Fruit fly (Drosophila melanogaster) whole organism, wandering third instar larva: ENCODE results near the gene CG5078.

ENCODE experiments used
- Abd-B ChIP-seq: fragments of >200 bp; optimal IDR thresholded peaks from 2 replicates; lab custom pipeline; 2017; ENCODE audit warnings: missing biosample characterization, missing genetic modification characterization
- CG32264 ChIP-seq: fragments of 200-800 bp; sonication (Bioruptor generic); optimal IDR thresholded peaks from 2 replicates; lab custom pipeline; 2016; ENCODE audit warnings: missing biosample characterization, missing genetic modification characterization
- CG9705 ChIP-seq: fragments of 200-800 bp; sonication (Bioruptor generic); optimal IDR thresholded peaks from 2 replicates; lab custom pipeline; 2018; ENCODE audit warnings: missing biosample characterization, mild to moderate bottlenecking, missing genetic modification characterization
- CrebA ChIP-seq: fragments of 200-800 bp; sonication (Bioruptor generic); optimal IDR thresholded peaks from 2 replicates; lab custom pipeline; 2016; ENCODE audit warnings: missing biosample characterization, mild to moderate bottlenecking, missing genetic modification characterization, borderline replicate concordance
- Dfd ChIP-seq: fragments of >200 bp; optimal IDR thresholded peaks from 2 replicates; lab custom pipeline; 2017; ENCODE audit warnings: missing biosample characterization, missing genetic modification characterization
- Dif ChIP-seq: fragments of 200-275, 200-300 bp; sonication (Bioruptor generic); optimal IDR thresholded peaks from 2 replicates; lab custom pipeline; 2018; ENCODE audit warnings: missing biosample characterization, missing genetic modification characterization; ENCODE audit not compliant: partially characterized antibody
- GATAd ChIP-seq: sonication (Bioruptor generic); optimal IDR thresholded peaks from 2 replicates; lab custom pipeline; 2016; ENCODE audit warnings: missing biosample characterization, missing genetic modification characterization
- HLH106 ChIP-seq: fragments of 200-800 bp; optimal IDR thresholded peaks from 3 replicates; lab custom pipeline; 2019; ENCODE audit warnings: missing biosample characterization, mild to moderate bottlenecking, missing genetic modification characterization, moderate library complexity
- Hnf4 ChIP-seq: fragments of 200-800 bp; sonication (Bioruptor generic); optimal IDR thresholded peaks from 2 replicates; lab custom pipeline; 2016; ENCODE audit warnings: missing biosample characterization, mild to moderate bottlenecking, missing genetic modification characterization
- Hr78 ChIP-seq: fragments of >200 bp; optimal IDR thresholded peaks from 2 replicates; lab custom pipeline; 2017; ENCODE audit warnings: missing biosample characterization, missing genetic modification characterization
- Hr83 ChIP-seq: fragments of 200-300 bp; sonication (Bioruptor generic); optimal IDR thresholded peaks from 2 replicates; lab custom pipeline; 2016; ENCODE audit warnings: missing biosample characterization, mild to moderate bottlenecking, missing genetic modification characterization, moderate library complexity; ENCODE audit not compliant: poor library complexity, severe bottlenecking
- Jra ChIP-seq: sonication (Bioruptor generic); optimal IDR thresholded peaks from 2 replicates; lab custom pipeline; 2016; ENCODE audit warnings: missing biosample characterization, missing genetic modification characterization
- Mio ChIP-seq: sonication (Bioruptor generic); optimal IDR thresholded peaks from 2 replicates; lab custom pipeline; 2016; ENCODE audit warnings: missing biosample characterization, missing genetic modification characterization
- Myc ChIP-seq: fragments of >200 bp; optimal IDR thresholded peaks from 2 replicates; lab custom pipeline; 2017
- N ChIP-seq: fragments of >200 bp; optimal IDR thresholded peaks from 2 replicates; lab custom pipeline; 2018; ENCODE audit warnings: missing biosample characterization, missing external identifiers, missing genetic modification characterization
- OdsH ChIP-seq: fragments of 200-800 bp; sonication (Bioruptor generic); optimal IDR thresholded peaks from 2 replicates; lab custom pipeline; 2016; ENCODE audit warnings: missing biosample characterization, mild to moderate bottlenecking, missing genetic modification characterization
- Rel ChIP-seq, 2 experiments: fragments of 200-800 bp; sonication (Bioruptor generic) in 1 of 2; optimal IDR thresholded peaks; 2 replicates in 1 of 2; 3 replicates in 1 of 2; lab custom pipeline; 2016 to 2019; ENCODE audit warnings: mild to moderate bottlenecking in 2 of 2, missing biosample characterization in 2 of 2, missing genetic modification characterization in 2 of 2, moderate library complexity in 1 of 2
- Sp1 ChIP-seq: fragments of 200-800 bp; sonication (Bioruptor generic); optimal IDR thresholded peaks from 3 replicates; lab custom pipeline; 2019; ENCODE audit warnings: missing biosample characterization, mild to moderate bottlenecking, missing genetic modification characterization, moderate library complexity
- Vsx2 ChIP-seq: fragments of 200-300, 225-300 bp; sonication (Bioruptor generic); optimal IDR thresholded peaks from 2 replicates; lab custom pipeline; 2018; ENCODE audit warnings: missing biosample characterization, missing genetic modification characterization; ENCODE audit not compliant: partially characterized antibody
- br ChIP-seq: fragments of 200-800 bp; sonication (Bioruptor generic); optimal IDR thresholded peaks from 2 replicates; lab custom pipeline; 2016; ENCODE audit warnings: missing biosample characterization, missing genetic modification characterization
- brk ChIP-seq: fragments of 200-800 bp; sonication (Bioruptor generic); optimal IDR thresholded peaks from 2 replicates; lab custom pipeline; 2016; ENCODE audit warnings: missing biosample characterization, mild to moderate bottlenecking, missing genetic modification characterization
- dl ChIP-seq, 2 experiments: fragments of 175-275, 200-275 bp in 1 of 2; fragments of 200-275 bp in 1 of 2; sonication (Bioruptor generic); optimal IDR thresholded peaks; lab custom pipeline; 2018; ENCODE audit warnings: mild to moderate bottlenecking in 2 of 2, missing biosample characterization in 2 of 2, missing genetic modification characterization in 2 of 2, moderate library complexity in 2 of 2; ENCODE audit not compliant: partially characterized antibody in 2 of 2, insufficient read depth in 1 of 2
- dmrt93B ChIP-seq: fragments of 200-800 bp; sonication (Bioruptor generic); optimal IDR thresholded peaks from 2 replicates; lab custom pipeline; 2018; ENCODE audit warnings: missing biosample characterization, mild to moderate bottlenecking, missing genetic modification characterization
- dsf ChIP-seq: sonication (Bioruptor generic); optimal IDR thresholded peaks from 2 replicates; lab custom pipeline; 2016; ENCODE audit warnings: missing biosample characterization, missing genetic modification characterization, borderline replicate concordance
- ey ChIP-seq: fragments of 200-800 bp; sonication (Bioruptor generic); optimal IDR thresholded peaks from 2 replicates; lab custom pipeline; 2016; ENCODE audit warnings: missing biosample characterization, missing genetic modification characterization
- foxo ChIP-seq, 2 experiments: fragments of 200-800 bp; sonication (Bioruptor generic); optimal IDR thresholded peaks; 2 replicates in 1 of 2; 3 replicates in 1 of 2; lab custom pipeline; 2016 to 2017; ENCODE audit warnings: missing biosample characterization in 2 of 2, missing genetic modification characterization in 2 of 2
- fru ChIP-seq: fragments of 200-800 bp; sonication (Bioruptor generic); optimal IDR thresholded peaks from 3 replicates; lab custom pipeline; 2016; ENCODE audit warnings: missing biosample characterization, mild to moderate bottlenecking, missing genetic modification characterization
- h ChIP-seq: fragments of 200-800 bp; sonication (Bioruptor generic); optimal IDR thresholded peaks from 3 replicates; lab custom pipeline; 2016; ENCODE audit warnings: missing biosample characterization, mild to moderate bottlenecking, missing genetic modification characterization
- jim ChIP-seq: fragments of 175-275, 200-325 bp; sonication (Bioruptor generic); optimal IDR thresholded peaks from 2 replicates; lab custom pipeline; 2016; ENCODE audit warnings: missing biosample characterization, mild to moderate bottlenecking, missing genetic modification characterization
- lola ChIP-seq: fragments of >200 bp; optimal IDR thresholded peaks from 2 replicates; lab custom pipeline; 2017; ENCODE audit warnings: missing biosample characterization, missing genetic modification characterization
- pan ChIP-seq: fragments of >200 bp; optimal IDR thresholded peaks from 2 replicates; lab custom pipeline; 2017
- psq ChIP-seq: fragments of 200-800 bp; sonication (Bioruptor generic); optimal IDR thresholded peaks from 3 replicates; lab custom pipeline; 2017; ENCODE audit warnings: missing biosample characterization, mild to moderate bottlenecking, missing genetic modification characterization, moderate library complexity
- rgr ChIP-seq: fragments of 200-800 bp; sonication (Bioruptor generic); optimal IDR thresholded peaks from 3 replicates; lab custom pipeline; 2016; ENCODE audit warnings: missing biosample characterization, mild to moderate bottlenecking, missing genetic modification characterization
- sage ChIP-seq: fragments of 200-800 bp; sonication (Bioruptor generic); optimal IDR thresholded peaks from 2 replicates; lab custom pipeline; 2016; ENCODE audit warnings: missing biosample characterization, mild to moderate bottlenecking, missing genetic modification characterization
- sv ChIP-seq: fragments of 200-800 bp; sonication (Bioruptor generic); optimal IDR thresholded peaks from 3 replicates; lab custom pipeline; 2016; ENCODE audit warnings: missing biosample characterization, missing genetic modification characterization
- tai ChIP-seq: sonication (Bioruptor generic); optimal IDR thresholded peaks from 2 replicates; lab custom pipeline; 2016; ENCODE audit warnings: missing biosample characterization, missing genetic modification characterization
- usp ChIP-seq: fragments of >200 bp; optimal IDR thresholded peaks from 2 replicates; lab custom pipeline; 2017; ENCODE audit warnings: missing biosample characterization, missing genetic modification characterization
- woc ChIP-seq: sonication (Bioruptor generic); optimal IDR thresholded peaks from 2 replicates; lab custom pipeline; 2016; ENCODE audit warnings: missing biosample characterization, mild to moderate bottlenecking, missing genetic modification characterization

The CG5078 gene

DNA sequence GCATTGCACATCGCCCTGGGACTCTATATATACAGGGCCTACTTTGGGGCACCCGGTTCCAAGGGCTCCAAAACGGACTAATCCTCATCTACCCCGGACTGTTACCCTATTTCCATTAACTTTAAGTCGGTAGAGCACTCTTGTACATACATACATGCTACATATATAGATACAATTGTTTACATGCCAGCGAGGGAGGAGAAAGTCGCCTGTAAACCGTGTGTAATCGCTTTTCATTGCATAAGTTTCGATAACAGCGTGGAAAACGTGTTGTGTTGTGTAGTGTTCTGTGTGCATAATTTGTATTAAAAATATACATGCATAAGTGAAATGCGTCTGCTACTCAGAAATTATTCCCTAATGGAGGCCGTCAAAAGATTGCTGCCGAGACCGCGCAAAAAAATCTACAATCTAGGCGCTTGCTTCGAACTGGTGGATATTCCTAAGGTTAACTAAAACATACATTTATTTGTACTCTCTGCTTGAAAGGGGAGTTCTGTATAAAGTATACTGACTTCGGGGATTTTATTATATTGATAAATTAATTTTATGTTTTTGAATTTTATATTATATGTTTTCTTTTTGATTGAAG is 31.5 kb upstream of the CG5078 start, which contains the start of gene isoQC:
Gene isoQC, plus strand, starts transcription at position 270 of the 592 bp plus-strand sequence.
- TF ChIP-seq fru (no peak), Abd-B (GFP tag; lab: Kevin White, UChicago) (no peak)

DNA sequence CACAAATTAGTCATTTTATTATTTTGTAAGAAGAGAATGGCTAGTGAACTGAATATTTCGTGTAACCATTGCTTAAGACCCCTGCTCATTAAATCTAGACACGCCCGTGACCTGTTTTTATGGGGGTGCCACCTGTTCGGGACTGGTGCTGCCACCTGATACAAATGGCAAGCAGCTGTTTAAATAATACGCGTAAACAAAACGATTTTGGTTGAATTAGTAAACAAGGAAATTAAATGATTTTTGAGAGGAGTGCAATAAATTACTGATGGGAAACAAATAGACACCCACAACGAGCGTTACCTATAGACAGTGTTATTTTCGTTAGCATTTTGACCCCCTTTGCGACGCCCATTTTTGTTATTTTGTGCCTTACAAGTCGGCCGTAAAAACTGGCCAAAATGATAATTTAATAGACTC is 31.0 kb upstream of the CG5078 start:
- peak; percentile 91 for TF ChIP-seq h (GFP tag; lab: Kevin White, UChicago)
- no peak for TF ChIP-seq CrebA (GFP tag; lab: Kevin White, UChicago)
- TF ChIP-seq dmrt93B (GFP tag; lab: Kevin White, UChicago): peak; percentile 68
- no peak for TF ChIP-seq pan (lab: Kevin White, UChicago)
- TF ChIP-seq fru: peak; percentile 83
- TF ChIP-seq CG32264: peak; percentile 67
- no peak for TF ChIP-seq dl (GFP tag; optimal IDR thresholded peaks at IDR 0.05; lab: Kevin White, UChicago; ENCODE audit: insufficient read depth in 1 of 2, partially characterized antibody in 2 of 2)
- TF ChIP-seq psq (GFP tag; lab: Kevin White, UChicago): peak; percentile 86
- peak; percentile 86 for TF ChIP-seq br (GFP tag; lab: Kevin White, UChicago)
- peak; percentile 92 for TF ChIP-seq rgr (GFP tag; lab: Kevin White, UChicago)
- peak; percentile 56 for TF ChIP-seq jim (GFP tag; lab: Kevin White, UChicago)
- no peak for TF ChIP-seq N
- TF ChIP-seq Dif (GFP tag; lab: Kevin White, UChicago): no peak
- no peak for TF ChIP-seq Vsx2 (GFP tag; lab: Kevin White, UChicago)
- peak; percentile 88 for TF ChIP-seq OdsH (GFP tag; lab: Kevin White, UChicago)
- TF ChIP-seq Dfd (GFP tag; lab: Kevin White, UChicago): no peak
- TF ChIP-seq ey (GFP tag; lab: Kevin White, UChicago): peak; percentile 85
- peak; percentile 82 for TF ChIP-seq woc (GFP tag; lab: Kevin White, UChicago)
- peak; percentile 93 for TF ChIP-seq Hnf4 (GFP tag; lab: Kevin White, UChicago)
- TF ChIP-seq Rel (GFP tag; optimal IDR thresholded peaks at IDR 0.05; lab: Kevin White, UChicago): peak; percentile 19
- TF ChIP-seq Rel (tag; optimal IDR thresholded peaks at IDR 0.05; lab: Kevin White, UChicago): peak; percentile 75
- peak; percentile 54 to 96 for TF ChIP-seq foxo (GFP tag; optimal IDR thresholded peaks at IDR 0.05; lab: Kevin White, UChicago)
- TF ChIP-seq sage (GFP tag; lab: Kevin White, UChicago): peak; percentile 71
- peak; percentile 2 for TF ChIP-seq Mio (GFP tag; lab: Kevin White, UChicago)
- no peak for TF ChIP-seq Myc
- no peak for TF ChIP-seq Abd-B (GFP tag; lab: Kevin White, UChicago)
- TF ChIP-seq Hr78: no peak
- peak; percentile 76 for TF ChIP-seq CG9705 (GFP tag; lab: Kevin White, UChicago)
- peak; percentile 87 for TF ChIP-seq Sp1 (GFP tag; lab: Kevin White, UChicago)
- TF ChIP-seq brk: peak; percentile 88
- TF ChIP-seq Jra (GFP tag; lab: Kevin White, UChicago): peak; percentile 83
- TF ChIP-seq dsf (GFP tag; lab: Kevin White, UChicago): peak; percentile 53
- peak; percentile 86 for TF ChIP-seq HLH106
- TF ChIP-seq Hr83 (GFP tag; lab: Kevin White, UChicago): peak; percentile 99
- TF ChIP-seq sv (GFP tag; lab: Kevin White, UChicago): peak; percentile 84
- TF ChIP-seq usp (GFP tag; lab: Kevin White, UChicago): no peak
- peak; percentile 92 for TF ChIP-seq tai (GFP tag; lab: Kevin White, UChicago)
- TF ChIP-seq GATAd (GFP tag; lab: Kevin White, UChicago): peak; percentile 82
- TF ChIP-seq lola (GFP tag; lab: Kevin White, UChicago): no peak
